Worm (Caenorhabditis elegans) whole organism, L2 larva: ENCODE data around the gene C06E2.9.

Experiments
- alr-1 ChIP-seq: fragments of 150-350 bp; optimal IDR thresholded peaks from 2 replicates; lab custom pipeline; 2014; ENCODE audit warnings: missing biosample characterization, missing genetic modification characterization
- aly-2 ChIP-seq: fragments of 150-350 bp; optimal IDR thresholded peaks from 2 replicates; lab custom pipeline; 2014; ENCODE audit warnings: missing biosample characterization, missing genetic modification characterization
- blmp-1 ChIP-seq: sonication (generic microtip); optimal IDR thresholded peaks from 2 replicates; lab custom pipeline; 2017; ENCODE audit warnings: missing genetic modification characterization, mild to moderate bottlenecking, missing compliant biosample characterization, antibody characterized with exemption, moderate library complexity; ENCODE audit not compliant: insufficient read depth
- ceh-82 ChIP-seq: fragments of 150-350 bp; optimal IDR thresholded peaks from 2 replicates; lab custom pipeline; 2014; ENCODE audit warnings: missing biosample characterization, missing genetic modification characterization
- crh-2 ChIP-seq: sonication (generic microtip); optimal IDR thresholded peaks from 2 replicates; lab custom pipeline; 2017; ENCODE audit warnings: missing biosample characterization, missing genetic modification characterization
- lin-13 ChIP-seq: fragments of 150-350 bp; optimal IDR thresholded peaks from 2 replicates; lab custom pipeline; 2014; ENCODE audit warnings: missing biosample characterization, missing genetic modification reagents, missing genetic modification characterization
- nhr-10 ChIP-seq: sonication (generic microtip); optimal IDR thresholded peaks from 2 replicates; lab custom pipeline; 2017; ENCODE audit warnings: missing biosample characterization, missing genetic modification characterization
- unc-39 ChIP-seq: fragments of 150-350 bp; optimal IDR thresholded peaks from 2 replicates; lab custom pipeline; 2014; ENCODE audit warnings: missing biosample characterization, missing genetic modification characterization

DNA sequence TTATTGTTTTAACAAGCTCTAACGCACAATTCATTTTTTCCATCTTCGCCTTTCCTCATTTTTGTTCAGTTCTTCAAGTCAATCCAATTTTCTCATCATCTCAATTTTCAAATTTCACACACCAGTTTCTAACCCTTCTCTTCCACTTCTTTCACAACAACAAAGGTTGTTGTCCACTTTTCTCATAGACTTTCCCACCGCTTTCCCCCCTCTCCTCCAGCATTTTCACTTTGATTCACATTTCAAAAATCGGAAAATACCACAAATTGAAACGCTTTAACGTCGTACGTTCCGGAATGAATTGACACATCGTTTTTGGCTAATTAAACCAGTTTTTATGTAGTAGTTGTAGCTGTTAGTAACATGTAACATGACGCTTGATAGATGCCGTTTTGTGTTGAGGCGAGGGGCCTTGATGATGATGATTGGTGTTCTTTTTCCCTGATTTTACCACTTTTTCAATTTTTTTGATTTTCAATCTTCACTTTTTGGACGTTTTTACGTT, 29.2 kb downstream of the C06E2.9 start:
- TF ChIP-seq lin-13 (GFP tag; lab: Kevin White, UChicago) (no peak), nhr-10 (tag; lab: Kevin White, UChicago) (no peak), ceh-82 (tag; lab: Kevin White, UChicago) (no peak), crh-2 (tag; lab: Kevin White, UChicago) (no peak), blmp-1 (tag; lab: Kevin White, UChicago) (no peak), aly-2 (no peak), unc-39 (tag; lab: Kevin White, UChicago) (no peak), alr-1 (tag; lab: Kevin White, UChicago) (no peak)
